Worm (Caenorhabditis elegans): ENCODE results near the gene arp-1.

arp-1 gene

ce11 chrII:15084170-15084569 is 35.9 kb upstream of the arp-1 start, which contains the start of gene Y53F4B.20:
Gene Y53F4B.20 (plus strand): TSS chrII:15084470.
- TF ChIP-seq ahr-1 (tag; optimal IDR thresholded peaks at IDR 0.05) (no peak), nfya-1 (tag; optimal IDR thresholded peaks at IDR 0.05) (no peak), ref-2 (tag; optimal IDR thresholded peaks at IDR 0.05) (no peak), lim-6 (tag; optimal IDR thresholded peaks at IDR 0.05) (no peak), hlh-30 (tag; optimal IDR thresholded peaks at IDR 0.05; ENCODE audit: insufficient read depth) (no peak), ceh-2 (tag; optimal IDR thresholded peaks at IDR 0.05) (no peak), pha-2 (tag; optimal IDR thresholded peaks at IDR 0.05) (no peak)

ce11 chrII:15089086-15089895 is 30.8 kb upstream of the arp-1 start:
- TF ChIP-seq fkh-6 (tag; optimal IDR thresholded peaks at IDR 0.05) (peak; percentile 56), unc-3 (GFP tag; conservative IDR thresholded peaks at IDR 0.05) (no peak), unc-3 (tag; optimal IDR thresholded peaks at IDR 0.05) (no peak), tbx-7 (tag; optimal IDR thresholded peaks at IDR 0.05) (peak; percentile 84), ceh-34 (tag; optimal IDR thresholded peaks at IDR 0.05) (peak; percentile 21), ceh-9 (tag; optimal IDR thresholded peaks at IDR 0.05) (no peak), elt-2 (tag; optimal IDR thresholded peaks at IDR 0.05) (peak; percentile 57), ref-2 (tag; optimal IDR thresholded peaks at IDR 0.05) (peak; percentile 62), pha-4 (tag; optimal IDR thresholded peaks at IDR 0.05) (no peak), C08G9.2 (tag; optimal IDR thresholded peaks at IDR 0.05) (peak; percentile 87), rnt-1 (tag; optimal IDR thresholded peaks at IDR 0.05) (peak; percentile 43), K02D7.2 (tag; optimal IDR thresholded peaks at IDR 0.05) (no peak), lim-6 (tag; optimal IDR thresholded peaks at IDR 0.05) (peak; percentile 53), unc-42 (tag; optimal IDR thresholded peaks at IDR 0.05) (peak; percentile 52), sdc-2 (tag; optimal IDR thresholded peaks at IDR 0.05) (peak; percentile 56), fkh-10 (GFP tag; optimal IDR thresholded peaks at IDR 0.05) (no peak), ets-4 (tag; optimal IDR thresholded peaks at IDR 0.05) (peak; percentile 86), ceh-2 (tag; optimal IDR thresholded peaks at IDR 0.05) (peak; percentile 85), ceh-14 (tag; optimal IDR thresholded peaks at IDR 0.05) (peak; percentile 10), mec-3 (tag; optimal IDR thresholded peaks at IDR 0.05; ENCODE audit: borderline replicate concordance) (peak; percentile 62), ceh-45 (GFP tag; IDR thresholded peaks at IDR 0.05) (no peak), hlh-6 (tag; optimal IDR thresholded peaks at IDR 0.05) (no peak), fax-1 (tag; optimal IDR thresholded peaks at IDR 0.05) (peak; percentile 34), sox-2 (GFP tag; IDR thresholded peaks at IDR 0.05) (no peak), lin-11 (tag; optimal IDR thresholded peaks at IDR 0.05) (no peak), zip-5 (tag; optimal IDR thresholded peaks at IDR 0.05) (peak; percentile 73), tbx-2 (tag; optimal IDR thresholded peaks at IDR 0.05) (peak; percentile 68), ztf-16 (tag; optimal IDR thresholded peaks at IDR 0.05) (no peak), ceh-31 (tag; optimal IDR thresholded peaks at IDR 0.05) (peak; percentile 91), hlh-8 (tag; optimal IDR thresholded peaks at IDR 0.05) (peak; percentile 58)

ce11 chrII:15089896-15090230 is 30.2 kb upstream of the arp-1 start, which contains the start of gene Y53F4B.21:
Gene Y53F4B.21 (plus strand): TSS chrII:15090180.
- no peak for TF ChIP-seq K09A11.1 (tag; optimal IDR thresholded peaks at IDR 0.05; ENCODE audit: insufficient read depth)
- TF ChIP-seq ets-4 (tag; optimal IDR thresholded peaks at IDR 0.05) = no peak
- no peak for TF ChIP-seq hlh-30 (tag; optimal IDR thresholded peaks at IDR 0.05; ENCODE audit: insufficient read depth)
- TF ChIP-seq pqm-1 (tag; optimal IDR thresholded peaks at IDR 0.05) = no peak
- TF ChIP-seq hlh-6 (tag; optimal IDR thresholded peaks at IDR 0.05) = no peak
- no peak for TF ChIP-seq pag-3 (tag; optimal IDR thresholded peaks at IDR 0.05; ENCODE audit: borderline replicate concordance)
- no peak for TF ChIP-seq fkh-6 (tag; optimal IDR thresholded peaks at IDR 0.05)
- TF ChIP-seq ceh-22 (tag; optimal IDR thresholded peaks at IDR 0.05) = no peak
- no peak for TF ChIP-seq sdc-2 (tag; optimal IDR thresholded peaks at IDR 0.05)
- TF ChIP-seq gmeb-2 (tag; optimal IDR thresholded peaks at IDR 0.05) = no peak
- TF ChIP-seq unc-86 (tag; optimal IDR thresholded peaks at IDR 0.05) = no peak
- TF ChIP-seq ceh-14 (tag; optimal IDR thresholded peaks at IDR 0.05) = no peak
- no peak for TF ChIP-seq unc-3 (GFP tag; conservative IDR thresholded peaks at IDR 0.05)
- no peak for TF ChIP-seq unc-3 (tag; optimal IDR thresholded peaks at IDR 0.05)
- no peak for TF ChIP-seq ref-2 (tag; optimal IDR thresholded peaks at IDR 0.05)
- TF ChIP-seq ceh-9 (tag; optimal IDR thresholded peaks at IDR 0.05) = no peak
- TF ChIP-seq nhr-232 (tag; optimal IDR thresholded peaks at IDR 0.05) = no peak
- no peak for TF ChIP-seq ceh-2 (tag; optimal IDR thresholded peaks at IDR 0.05)
- TF ChIP-seq pat-9 (tag; optimal IDR thresholded peaks at IDR 0.05) = no peak
- no peak for TF ChIP-seq ahr-1 (tag; optimal IDR thresholded peaks at IDR 0.05)
- no peak for TF ChIP-seq pha-4 (tag; optimal IDR thresholded peaks at IDR 0.05)
